Fruit fly (Drosophila melanogaster): ENCODE data around the gene CG14841.

The CG14841 gene

dm6 chr3R:14285059-14285953, 23.1 kb upstream of the CG14841 start (continued):
- TF ChIP-seq CG13296 (GFP tag; optimal IDR thresholded peaks at IDR 0.05) (no peak), seq (GFP tag; IDR thresholded peaks at IDR 0.05) (no peak), Meics (GFP tag; optimal IDR thresholded peaks at IDR 0.05) (peak; percentile 6), ranshi (GFP tag; IDR thresholded peaks at IDR 0.05) (no peak), HmgZ (tag; optimal IDR thresholded peaks at IDR 0.05) (peak; percentile 1), CG30020 (tag; optimal IDR thresholded peaks at IDR 0.05) (no peak), gsb-n (tag; optimal IDR thresholded peaks at IDR 0.05) (peak; percentile 19), CG10462 (GFP tag; optimal IDR thresholded peaks at IDR 0.05) (no peak), lov (optimal IDR thresholded peaks at IDR 0.05) (no peak), lov (GFP tag; IDR thresholded peaks at IDR 0.05) (no peak), D19A (tag; optimal IDR thresholded peaks at IDR 0.05) (no peak), CG2116 (GFP tag; optimal IDR thresholded peaks at IDR 0.05) (no peak), sc (optimal IDR thresholded peaks at IDR 0.05) (no peak), sc (GFP tag; optimal IDR thresholded peaks at IDR 0.05) (peak; percentile 19), pum (GFP tag; optimal IDR thresholded peaks at IDR 0.05) (no peak), CG31365 (tag; optimal IDR thresholded peaks at IDR 0.05) (no peak), CG9215 (GFP tag; IDR thresholded peaks at IDR 0.05) (no peak), wek (GFP tag; optimal IDR thresholded peaks at IDR 0.05) (no peak), CG18011 (GFP tag; optimal IDR thresholded peaks at IDR 0.05) (no peak), CG17385 (GFP tag; optimal IDR thresholded peaks at IDR 0.05) (no peak), CG11696 (GFP tag; IDR thresholded peaks at IDR 0.05) (no peak), CG14050 (GFP tag; IDR thresholded peaks at IDR 0.05) (no peak), Chrac-16 (GFP tag; optimal IDR thresholded peaks at IDR 0.05) (no peak), stc (GFP tag; IDR thresholded peaks at IDR 0.05) (no peak), CG10565 (GFP tag; optimal IDR thresholded peaks at IDR 0.05) (no peak), NC2α (GFP tag; optimal IDR thresholded peaks at IDR 0.05) (no peak), CG17328 (GFP tag; IDR thresholded peaks at IDR 0.05) (no peak), nerfin-1 (tag; optimal IDR thresholded peaks at IDR 0.05) (no peak), hbn (GFP tag; IDR thresholded peaks at IDR 0.05; ENCODE audit: partially characterized antibody) (no peak), CG14667 (GFP tag; IDR thresholded peaks at IDR 0.05) (no peak), NC2β (GFP tag; optimal IDR thresholded peaks at IDR 0.05) (no peak), stwl (tag; optimal IDR thresholded peaks at IDR 0.05) (no peak), Lpt (GFP tag; optimal IDR thresholded peaks at IDR 0.05) (no peak), da (GFP tag; optimal IDR thresholded peaks at IDR 0.05) (no peak), CG8478 (optimal IDR thresholded peaks at IDR 0.05) (no peak), btn (GFP tag; optimal IDR thresholded peaks at IDR 0.05) (no peak), inv (GFP tag; IDR thresholded peaks at IDR 0.05; ENCODE audit: partially characterized antibody) (no peak), pzg (GFP tag; optimal IDR thresholded peaks at IDR 0.05) (no peak), yki (optimal IDR thresholded peaks at IDR 0.05) (peak; percentile 2), MBD-R2 (GFP tag; IDR thresholded peaks at IDR 0.05) (no peak), Nf-YA (GFP tag; IDR thresholded peaks at IDR 0.05) (no peak), CG4707 (GFP tag; optimal IDR thresholded peaks at IDR 0.05) (no peak), knrl (GFP tag; IDR thresholded peaks at IDR 0.05; ENCODE audit: partially characterized antibody) (no peak), CG32532 (GFP tag; IDR thresholded peaks at IDR 0.05) (no peak), CG14441 (GFP tag; IDR thresholded peaks at IDR 0.05) (no peak), hkb (optimal IDR thresholded peaks at IDR 0.05) (no peak), hkb (GFP tag; IDR thresholded peaks at IDR 0.05) (no peak), mirr (GFP tag; optimal IDR thresholded peaks at IDR 0.05) (peak; percentile 46), CG8290 (GFP tag; optimal IDR thresholded peaks at IDR 0.05) (no peak), CG8290 (tag; optimal IDR thresholded peaks at IDR 0.05) (no peak), CG4404 (GFP tag; IDR thresholded peaks at IDR 0.05) (no peak), Xrp1 (GFP tag; IDR thresholded peaks at IDR 0.05) (no peak)

All from whole organism, embryonic.